Worm (Caenorhabditis elegans) whole organism, L4 larva: ENCODE data around the gene gur-5.

Experiments used
- F37D6.2 ChIP-seq: sonication (generic microtip); optimal IDR thresholded peaks from 2 replicates; lab custom pipeline; 2016; ENCODE audit warnings: mild to moderate bottlenecking, missing genetic modification characterization, missing compliant biosample characterization
- F44E2.7 ChIP-seq: fragments of 200-800 bp; sonication (Bioruptor generic); IDR thresholded peaks from 2 replicates; pipeline ENCODE4 v2.1.2; 2022; ENCODE audit warnings: missing genetic modification characterization, missing compliant biosample characterization
- F49E8.2 ChIP-seq: sonication (generic microtip); optimal IDR thresholded peaks from 2 replicates; lab custom pipeline; 2016; ENCODE audit warnings: missing compliant biosample characterization, mild to moderate bottlenecking, missing genetic modification characterization, borderline replicate concordance
- T26A8.4 ChIP-seq: fragments of 200-800 bp; sonication (Bioruptor generic); IDR thresholded peaks from 2 replicates; pipeline ENCODE4 v1.3.6; 2022; ENCODE audit warnings: missing genetic modification characterization, missing compliant biosample characterization
- Y105C5A.15 ChIP-seq: fragments of 200-800 bp; sonication (Bioruptor generic); IDR thresholded peaks from 2 replicates; pipeline ENCODE4 v1.3.6; 2022; ENCODE audit warnings: missing genetic modification characterization, missing compliant biosample characterization
- Y5F2A.4 ChIP-seq: fragments of 200-800 bp; sonication (Bioruptor generic); optimal IDR thresholded peaks from 2 replicates; lab custom pipeline; 2018; ENCODE audit warnings: mild to moderate bottlenecking, missing genetic modification characterization, missing compliant biosample characterization
- ZK546.5 ChIP-seq, 2 experiments: sonication (generic microtip); optimal IDR thresholded peaks; 2 replicates each; lab custom pipeline; 2017; ENCODE audit warnings: missing biosample characterization in 2 of 2, missing genetic modification characterization in 2 of 2
- aha-1 ChIP-seq: fragments of 150-350 bp; peaks from one replicate; lab custom pipeline; 2014; ENCODE audit warnings: missing biosample characterization, missing genetic modification characterization
- ama-1 ChIP-seq: fragments of 150-350 bp; optimal IDR thresholded peaks from 2 replicates; lab custom pipeline; 2014; ENCODE audit warnings: inconsistent platforms, mixed read lengths
- arid-1 ChIP-seq: fragments of 200-800 bp; sonication (Bioruptor generic); conservative IDR thresholded peaks from 2 replicates; pipeline ENCODE4 v1.3.6; 2022; ENCODE audit warnings: missing genetic modification reagents, missing genetic modification characterization, missing compliant biosample characterization
- ceh-20 ChIP-seq: fragments of 200-800 bp; sonication (Bioruptor generic); IDR thresholded peaks from 2 replicates; pipeline ENCODE4 v1.3.6; 2022; ENCODE audit warnings: missing genetic modification reagents, missing genetic modification characterization, missing compliant biosample characterization
- ceh-32 ChIP-seq: sonication (generic microtip); optimal IDR thresholded peaks from 2 replicates; lab custom pipeline; 2016; ENCODE audit warnings: mild to moderate bottlenecking, missing genetic modification characterization, missing compliant biosample characterization; ENCODE audit not compliant: poor library complexity
- daf-16 ChIP-seq, 3 experiments: sonication (generic microtip); optimal IDR thresholded peaks; 2 replicates each; lab custom pipeline; 2016 to 2017; ENCODE audit warnings: missing genetic modification characterization in 3 of 3, missing genetic modification reagents in 3 of 3, mild to moderate bottlenecking in 2 of 3, missing compliant biosample characterization in 2 of 3, missing biosample characterization in 1 of 3, moderate library complexity in 1 of 3
- daf-8 ChIP-seq: fragments of 200-800 bp; sonication (Bioruptor generic); IDR thresholded peaks from 2 replicates; pipeline ENCODE4 v1.3.6; 2022; ENCODE audit warnings: missing genetic modification characterization, missing compliant biosample characterization
- dmd-6 ChIP-seq: fragments of 200-800 bp; sonication (Bioruptor generic); IDR thresholded peaks from 2 replicates; pipeline ENCODE4 v1.3.6; 2022; ENCODE audit warnings: missing genetic modification reagents, missing genetic modification characterization, missing compliant biosample characterization
- dpl-1 ChIP-seq: fragments of 150-350 bp; optimal IDR thresholded peaks from 2 replicates; lab custom pipeline; 2014; ENCODE audit warnings: missing biosample characterization, missing genetic modification reagents, missing genetic modification characterization
- duxl-1 ChIP-seq: sonication (generic microtip); optimal IDR thresholded peaks from 2 replicates; lab custom pipeline; 2016; ENCODE audit warnings: mild to moderate bottlenecking, missing genetic modification characterization, moderate library complexity, missing compliant biosample characterization; ENCODE audit not compliant: poor library complexity
- egl-43 ChIP-seq: fragments of 200-800 bp; sonication (Bioruptor generic); IDR thresholded peaks from 2 replicates; pipeline ENCODE4 v1.3.6; 2022; ENCODE audit warnings: missing genetic modification reagents, missing genetic modification characterization, missing compliant biosample characterization
- fkh-10 ChIP-seq: fragments of 150-350 bp; optimal IDR thresholded peaks from 2 replicates; lab custom pipeline; 2014; ENCODE audit warnings: missing biosample characterization, missing genetic modification reagents, missing genetic modification characterization
- gei-8 ChIP-seq: fragments of 200-800 bp; sonication (Bioruptor generic); optimal IDR thresholded peaks from 2 replicates; lab custom pipeline; 2018; ENCODE audit warnings: mild to moderate bottlenecking, missing genetic modification characterization, missing compliant biosample characterization
- hif-1 ChIP-seq, 2 experiments: sonication (generic microtip); optimal IDR thresholded peaks; 2 replicates each; lab custom pipeline; 2016 to 2017; ENCODE audit warnings: missing compliant biosample characterization in 2 of 2, missing genetic modification characterization in 2 of 2, missing genetic modification reagents in 2 of 2, missing genotype in 2 of 2, mild to moderate bottlenecking in 1 of 2
- hlh-11 ChIP-seq: fragments of 200-800 bp; sonication (Bioruptor generic); optimal IDR thresholded peaks from 2 replicates; lab custom pipeline; 2018; ENCODE audit warnings: mild to moderate bottlenecking, missing genetic modification characterization, missing compliant biosample characterization
- hlh-30 ChIP-seq: sonication (generic microtip); optimal IDR thresholded peaks from 2 replicates; lab custom pipeline; 2017; ENCODE audit warnings: antibody characterized with exemption, mild to moderate bottlenecking, missing genetic modification characterization, missing compliant biosample characterization; ENCODE audit not compliant: insufficient read depth
- hmg-1.1 ChIP-seq: fragments of 200-800 bp; sonication (Bioruptor generic); IDR thresholded peaks from 2 replicates; pipeline ENCODE4 v1.3.6; 2022; ENCODE audit warnings: missing genetic modification reagents, missing genetic modification characterization, missing compliant biosample characterization
- lin-38 ChIP-seq: fragments of 200-800 bp; sonication (Bioruptor generic); IDR thresholded peaks from 2 replicates; pipeline ENCODE4 v1.3.6; 2022; ENCODE audit warnings: missing genetic modification reagents, missing genetic modification characterization, missing compliant biosample characterization
- lin-39 ChIP-seq: fragments of 150-350 bp; optimal IDR thresholded peaks from 2 replicates; lab custom pipeline; 2014; ENCODE audit warnings: missing biosample characterization, missing genetic modification reagents, missing genetic modification characterization
- lsy-2 ChIP-seq, 2 experiments: fragments of 150-350 bp in 1 of 2; sonication (generic microtip) in 1 of 2; optimal IDR thresholded peaks; 2 replicates each; lab custom pipeline; 2014 to 2017; ENCODE audit warnings: missing biosample characterization in 2 of 2, missing genetic modification characterization in 2 of 2
- mdl-1 ChIP-seq, 2 experiments: fragments of 150-350 bp in 1 of 2; sonication (generic microtip) in 1 of 2; optimal IDR thresholded peaks; 2 replicates each; lab custom pipeline; 2014 to 2017; ENCODE audit warnings: missing biosample characterization in 2 of 2, missing genetic modification characterization in 2 of 2
- mdt-29 ChIP-seq: fragments of 200-800 bp; sonication (Bioruptor generic); IDR thresholded peaks from 2 replicates; pipeline ENCODE4 v1.3.6; 2022; ENCODE audit warnings: missing genetic modification reagents, missing genetic modification characterization, missing compliant biosample characterization
- mep-1 ChIP-seq: fragments of 150-350 bp; sonication (generic microtip); optimal IDR thresholded peaks from 3 replicates; lab custom pipeline; 2014; ENCODE audit warnings: missing biosample characterization, missing genetic modification characterization
- mes-2 ChIP-seq: sonication (generic microtip); optimal IDR thresholded peaks from 2 replicates; lab custom pipeline; 2016; ENCODE audit warnings: missing genotype, mild to moderate bottlenecking, missing genetic modification characterization, missing compliant biosample characterization; ENCODE audit not compliant: poor library complexity, severe bottlenecking
- nhr-28 ChIP-seq: fragments of 150-350 bp; optimal IDR thresholded peaks from 2 replicates; lab custom pipeline; 2014; ENCODE audit warnings: missing biosample characterization, missing genetic modification characterization
- nhr-42 ChIP-seq: fragments of 200-800 bp; sonication (Bioruptor generic); IDR thresholded peaks from 2 replicates; pipeline ENCODE4 v1.3.6; 2022; ENCODE audit warnings: missing genetic modification characterization, missing compliant biosample characterization
- pqm-1 ChIP-seq: sonication (generic microtip); optimal IDR thresholded peaks from 2 replicates; lab custom pipeline; 2017; ENCODE audit warnings: missing biosample characterization, missing genetic modification characterization
- rbr-2 ChIP-seq: sonication (generic microtip); optimal IDR thresholded peaks from 2 replicates; lab custom pipeline; 2016; ENCODE audit warnings: missing genotype, missing genetic modification characterization, missing compliant biosample characterization
- set-16 ChIP-seq: fragments of 200-800 bp; sonication (Bioruptor generic); IDR thresholded peaks from 2 replicates; pipeline ENCODE4 v1.3.6; 2022; ENCODE audit warnings: missing genetic modification reagents, missing genetic modification characterization, missing compliant biosample characterization
- skn-1 ChIP-seq: fragments of 150-350 bp; optimal IDR thresholded peaks from 2 replicates; lab custom pipeline; 2014; ENCODE audit warnings: missing biosample characterization, missing genetic modification characterization
- snpc-1.2 ChIP-seq: fragments of 200-800 bp; sonication (Bioruptor generic); IDR thresholded peaks from 2 replicates; pipeline ENCODE4 v1.3.6; 2022; ENCODE audit warnings: missing genetic modification reagents, missing genetic modification characterization, missing compliant biosample characterization
- snpc-4 ChIP-seq: fragments of 150-350 bp; optimal IDR thresholded peaks from 2 replicates; lab custom pipeline; 2014; ENCODE audit warnings: missing biosample characterization, missing genetic modification characterization
- spr-1 ChIP-seq: sonication (generic microtip); optimal IDR thresholded peaks from 2 replicates; lab custom pipeline; 2016; ENCODE audit warnings: mild to moderate bottlenecking, missing genetic modification characterization, missing compliant biosample characterization
- spr-3 ChIP-seq: fragments of 200-800 bp; sonication (Bioruptor generic); optimal IDR thresholded peaks from 2 replicates; lab custom pipeline; 2018; ENCODE audit warnings: mild to moderate bottlenecking, missing genetic modification characterization, missing compliant biosample characterization
- tag-97 ChIP-seq: fragments of 200-800 bp; sonication (Bioruptor generic); IDR thresholded peaks from 2 replicates; pipeline ENCODE4 v1.3.6; 2022; ENCODE audit warnings: missing genetic modification characterization, missing compliant biosample characterization
- tra-1 ChIP-seq: fragments of 200-800 bp; sonication (Bioruptor generic); IDR thresholded peaks from 2 replicates; pipeline ENCODE4 v1.3.6; 2022; ENCODE audit warnings: missing genetic modification reagents, missing genetic modification characterization, missing compliant biosample characterization
- vab-7 ChIP-seq: fragments of 200-800 bp; sonication (Bioruptor generic); IDR thresholded peaks from 2 replicates; pipeline ENCODE4 v1.3.6; 2022; ENCODE audit warnings: missing genetic modification reagents, missing genetic modification characterization, missing compliant biosample characterization
- zfp-2 ChIP-seq: sonication (generic microtip); optimal IDR thresholded peaks from 2 replicates; lab custom pipeline; 2016; ENCODE audit warnings: mild to moderate bottlenecking, missing genetic modification characterization, missing compliant biosample characterization
- zip-11 ChIP-seq: fragments of 200-800 bp; sonication (Bioruptor generic); IDR thresholded peaks from 2 replicates; pipeline ENCODE4 v1.3.6; 2022; ENCODE audit warnings: missing genetic modification characterization, missing compliant biosample characterization

The gur-5 gene

ce11 chrII:5336035-5336376, 50.9 kb downstream of the gur-5 start:
- TF ChIP-seq lsy-2 (tag; optimal IDR thresholded peaks at IDR 0.05; lab: Kevin White, UChicago), result peak in 1 of 2 experiments; percentile 63
- TF ChIP-seq mep-1 (tag; lab: Kevin White, UChicago), result peak; percentile 69
- TF ChIP-seq dmd-6 (GFP tag; lab: Robert Waterston, UW), result peak; percentile 20; the same call in 1 of the 2 replicates
- TF ChIP-seq spr-1 (tag; lab: Kevin White, UChicago), result no peak
- no peak for TF ChIP-seq lin-39 (tag; lab: Kevin White, UChicago)
- no peak for TF ChIP-seq zip-11
- peak; percentile 60 for TF ChIP-seq rbr-2
- TF ChIP-seq ceh-20 (GFP tag; lab: Robert Waterston, UW), result peak; percentile 20; the same call in 1 of the 2 replicates
- TF ChIP-seq hif-1 (tag; optimal IDR thresholded peaks at IDR 0.05; lab: Kevin White, UChicago), result peak in 1 of 2 experiments; percentile 69
- TF ChIP-seq set-16, result peak; percentile 29; the same call in 1 of the 2 replicates
- TF ChIP-seq ama-1 (lab: Kevin White, UChicago), result peak; percentile 81
- TF ChIP-seq mdl-1 (tag; optimal IDR thresholded peaks at IDR 0.05; lab: Kevin White, UChicago), result peak in 1 of 2 experiments; percentile 40
- TF ChIP-seq F37D6.2 (tag; lab: Kevin White, UChicago), result peak; percentile 23
- peak; percentile 27 for TF ChIP-seq mes-2 (tag; lab: Kevin White, UChicago)
- no peak for TF ChIP-seq daf-8 (GFP tag; lab: Robert Waterston, UW)
- TF ChIP-seq F49E8.2 (tag; lab: Kevin White, UChicago), result no peak
- peak; percentile 67 for TF ChIP-seq egl-43 (GFP tag; lab: Robert Waterston, UW)
- TF ChIP-seq nhr-28, result no peak
- TF ChIP-seq Y105C5A.15 (GFP tag; lab: Robert Waterston, UW), result peak; percentile 45; the same call in 1 of the 2 replicates
- TF ChIP-seq hmg-1.1, result peak; percentile 56; the same call in 1 of the 2 replicates
- 0 out of 2 replicates have a peak, but pooled peaks have one; percentile 26 for TF ChIP-seq vab-7
- peak; percentile 99 for TF ChIP-seq aha-1 (tag; lab: Kevin White, UChicago)
- peak; percentile 28 for TF ChIP-seq hlh-30 (tag; lab: Kevin White, UChicago)
- TF ChIP-seq lin-38 (GFP tag; lab: Robert Waterston, UW), result peak; percentile 44; the same call in 1 of the 2 replicates
- peak; percentile 74 for TF ChIP-seq fkh-10 (GFP tag; lab: Kevin White, UChicago)
- peak; percentile 65; the same call in 1 of the 2 replicates for TF ChIP-seq arid-1 (GFP tag; lab: Robert Waterston, UW)

ce11 chrII:5336660-5337494, 51.7 kb downstream of the gur-5 start:
- no peak for TF ChIP-seq duxl-1 (tag; lab: Kevin White, UChicago)
- TF ChIP-seq zip-11, result no peak
- peak; percentile 1 for TF ChIP-seq spr-3 (GFP tag; lab: Kevin White, UChicago)
- TF ChIP-seq ceh-32 (tag; lab: Kevin White, UChicago), result peak; percentile 12
- TF ChIP-seq dpl-1 (GFP tag; lab: Kevin White, UChicago), result peak; percentile 45
- no peak for TF ChIP-seq nhr-42 (GFP tag; lab: Robert Waterston, UW)
- TF ChIP-seq mdt-29 (GFP tag; lab: Robert Waterston, UW), result no peak
- TF ChIP-seq pqm-1 (tag; lab: Kevin White, UChicago), result peak; percentile 38
- TF ChIP-seq gei-8, result no peak
- TF ChIP-seq hlh-11 (tag; lab: Kevin White, UChicago), result peak; percentile 87
- no peak for TF ChIP-seq ZK546.5 (tag; optimal IDR thresholded peaks at IDR 0.05; lab: Kevin White, UChicago)
- TF ChIP-seq mes-2 (tag; lab: Kevin White, UChicago), result peak; percentile 82
- TF ChIP-seq zfp-2 (tag; lab: Kevin White, UChicago), result no peak
- TF ChIP-seq skn-1, result no peak
- TF ChIP-seq daf-8 (GFP tag; lab: Robert Waterston, UW), result no peak
- no peak; the same call in 1 of the 2 replicates for TF ChIP-seq set-16
- TF ChIP-seq F44E2.7 (GFP tag; lab: Robert Waterston, UW), result no peak
- peak; percentile 67; the same call in 1 of the 2 replicates for TF ChIP-seq tra-1 (GFP tag; lab: Robert Waterston, UW)
- TF ChIP-seq Y5F2A.4 (GFP tag; lab: Kevin White, UChicago), result no peak
- no peak for TF ChIP-seq tag-97 (GFP tag; lab: Robert Waterston, UW)
- TF ChIP-seq snpc-4 (tag; lab: Kevin White, UChicago), result no peak
- no peak for TF ChIP-seq snpc-1.2
- TF ChIP-seq daf-16 (GFP tag; optimal IDR thresholded peaks at IDR 0.05; lab: Kevin White, UChicago), result no peak
- peak; percentile 71 for TF ChIP-seq daf-16 (tag; optimal IDR thresholded peaks at IDR 0.05; lab: Kevin White, UChicago)
- TF ChIP-seq hif-1 (tag; optimal IDR thresholded peaks at IDR 0.05; lab: Kevin White, UChicago), result peak in 1 of 2 experiments; percentile 27
- no peak for TF ChIP-seq F49E8.2 (tag; lab: Kevin White, UChicago)
- peak; percentile 51; the same call in 1 of the 2 replicates for TF ChIP-seq T26A8.4 (GFP tag; lab: Robert Waterston, UW)
